Worm (Caenorhabditis elegans) whole organism, L1 larva: ENCODE results near the gene B0198.3.

ENCODE experiments used
- C04F5.9 ChIP-seq: sonication (generic microtip); optimal IDR thresholded peaks from 2 replicates; lab custom pipeline; 2016; ENCODE audit warnings: missing genetic modification characterization, missing compliant biosample characterization
- C16A3.4 ChIP-seq: fragments of 150-350 bp; optimal IDR thresholded peaks from 2 replicates; lab custom pipeline; 2014; ENCODE audit warnings: missing biosample characterization, missing genetic modification characterization
- C34B4.2 ChIP-seq: sonication (generic microtip); optimal IDR thresholded peaks from 2 replicates; lab custom pipeline; 2017; ENCODE audit warnings: mild to moderate bottlenecking, missing genetic modification characterization, missing compliant biosample characterization
- F16B12.6 ChIP-seq: fragments of 150-350 bp; optimal IDR thresholded peaks from 2 replicates; lab custom pipeline; 2014; ENCODE audit warnings: missing biosample characterization, missing genetic modification characterization
- aha-1 ChIP-seq: fragments of 150-350 bp; optimal IDR thresholded peaks from 2 replicates; lab custom pipeline; 2014; ENCODE audit warnings: missing biosample characterization, missing genetic modification characterization
- aly-2 ChIP-seq: fragments of 150-350 bp; optimal IDR thresholded peaks from 2 replicates; lab custom pipeline; 2014; ENCODE audit warnings: missing biosample characterization, missing genetic modification characterization
- ceh-8 ChIP-seq: fragments of 200-800 bp; sonication (Bioruptor generic); optimal IDR thresholded peaks from 2 replicates; lab custom pipeline; 2018; ENCODE audit warnings: mild to moderate bottlenecking, missing genetic modification characterization, moderate library complexity, missing compliant biosample characterization
- ceh-88 ChIP-seq: fragments of 200-800 bp; sonication (Bioruptor generic); IDR thresholded peaks from 2 replicates; pipeline ENCODE4 v1.3.6; 2022; ENCODE audit warnings: missing genetic modification characterization, missing compliant biosample characterization
- efl-1 ChIP-seq, 4 experiments: fragments of 150-350 bp; optimal IDR thresholded peaks in 3 of 4; peaks in 1 of 4; 1 replicate in 1 of 4; 2 replicates in 3 of 4; lab custom pipeline; 2014; ENCODE audit warnings: missing biosample characterization in 2 of 4, missing genetic modification characterization in 2 of 4, missing genetic modification reagents in 2 of 4
- elt-2 ChIP-seq: sonication (generic microtip); optimal IDR thresholded peaks from 2 replicates; lab custom pipeline; 2016; ENCODE audit warnings: missing genetic modification characterization, mild to moderate bottlenecking, inconsistent platforms, missing compliant biosample characterization, missing genetic modification reagents
- fkh-10 ChIP-seq: sonication (generic microtip); optimal IDR thresholded peaks from 2 replicates; lab custom pipeline; 2017; ENCODE audit warnings: missing biosample characterization, missing genetic modification reagents, missing genetic modification characterization
- fkh-4 ChIP-seq: sonication (generic microtip); optimal IDR thresholded peaks from 2 replicates; lab custom pipeline; 2016; ENCODE audit warnings: missing compliant biosample characterization, missing genetic modification characterization, borderline replicate concordance
- fos-1 ChIP-seq: fragments of 150-350 bp; optimal IDR thresholded peaks from 2 replicates; lab custom pipeline; 2014; ENCODE audit warnings: missing biosample characterization, missing genetic modification characterization
- hlh-17 ChIP-seq: fragments of 200-800 bp; sonication (Bioruptor generic); optimal IDR thresholded peaks from 2 replicates; lab custom pipeline; 2018; ENCODE audit warnings: missing genetic modification characterization, mild to moderate bottlenecking, missing compliant biosample characterization, moderate library complexity, borderline replicate concordance
- jun-1 ChIP-seq: fragments of 150-350 bp; optimal IDR thresholded peaks from 2 replicates; lab custom pipeline; 2014; ENCODE audit warnings: missing biosample characterization, missing genetic modification reagents, missing genetic modification characterization
- lin-14 ChIP-seq: fragments of 200-800 bp; sonication (Bioruptor generic); optimal IDR thresholded peaks from 2 replicates; lab custom pipeline; 2018; ENCODE audit warnings: mild to moderate bottlenecking, missing genetic modification characterization, moderate library complexity, missing compliant biosample characterization
- lin-15B ChIP-seq: fragments of 150-350 bp; sonication (generic microtip); optimal IDR thresholded peaks from 3 replicates; lab custom pipeline; 2014; ENCODE audit warnings: missing biosample characterization, missing genetic modification characterization
- lin-35 ChIP-seq, 2 experiments: fragments of 150-350 bp; optimal IDR thresholded peaks; 2 replicates each; lab custom pipeline; 2014; ENCODE audit warnings: missing biosample characterization in 2 of 2, missing genetic modification characterization in 2 of 2, missing genetic modification reagents in 2 of 2
- lir-3 ChIP-seq: sonication (generic microtip); optimal IDR thresholded peaks from 2 replicates; lab custom pipeline; 2016; ENCODE audit warnings: mild to moderate bottlenecking, missing genetic modification characterization, moderate library complexity, missing compliant biosample characterization; ENCODE audit not compliant: poor library complexity
- mdl-1 ChIP-seq, 2 experiments: fragments of 150-350 bp; optimal IDR thresholded peaks; 2 replicates each; lab custom pipeline; 2014 to 2017; ENCODE audit warnings: missing biosample characterization in 2 of 2, missing genetic modification characterization in 2 of 2, inconsistent platforms in 1 of 2
- mep-1 ChIP-seq: fragments of 150-350 bp; optimal IDR thresholded peaks from 2 replicates; lab custom pipeline; 2014; ENCODE audit warnings: missing biosample characterization, missing genetic modification characterization
- nhr-19 ChIP-seq: fragments of 200-800 bp; sonication (Bioruptor generic); conservative IDR thresholded peaks from 2 replicates; pipeline ENCODE4 v1.3.6; 2022; ENCODE audit warnings: missing genetic modification characterization, missing compliant biosample characterization
- nhr-237 ChIP-seq: fragments of 150-350 bp; optimal IDR thresholded peaks from 2 replicates; lab custom pipeline; 2014; ENCODE audit warnings: missing biosample characterization, missing genetic modification characterization
- nhr-28 ChIP-seq: fragments of 150-350 bp; optimal IDR thresholded peaks from 2 replicates; lab custom pipeline; 2014; ENCODE audit warnings: missing biosample characterization, missing genetic modification characterization
- nhr-71 ChIP-seq: sonication (generic microtip); optimal IDR thresholded peaks from 2 replicates; lab custom pipeline; 2016; ENCODE audit warnings: mild to moderate bottlenecking, missing genetic modification characterization, moderate library complexity, missing compliant biosample characterization
- nhr-76 ChIP-seq: sonication (generic microtip); optimal IDR thresholded peaks from 2 replicates; lab custom pipeline; 2017; ENCODE audit warnings: missing biosample characterization, missing genetic modification characterization
- nhr-77 ChIP-seq: fragments of 150-350 bp; optimal IDR thresholded peaks from 2 replicates; lab custom pipeline; 2014; ENCODE audit warnings: missing biosample characterization, missing genetic modification characterization
- pag-3 ChIP-seq: sonication (generic microtip); optimal IDR thresholded peaks from 2 replicates; lab custom pipeline; 2017; ENCODE audit warnings: missing genetic modification characterization, mild to moderate bottlenecking, missing compliant biosample characterization, antibody characterized with exemption, borderline replicate concordance; ENCODE audit not compliant: insufficient read depth
- pax-3 ChIP-seq: fragments of 200-800 bp; sonication (Bioruptor generic); optimal IDR thresholded peaks from 2 replicates; lab custom pipeline; 2018; ENCODE audit warnings: mild to moderate bottlenecking, missing genetic modification characterization, moderate library complexity, missing compliant biosample characterization
- pqm-1 ChIP-seq: sonication (generic microtip); optimal IDR thresholded peaks from 3 replicates; lab custom pipeline; 2017; ENCODE audit warnings: missing biosample characterization, missing genetic modification characterization
- rnt-1 ChIP-seq: sonication (generic microtip); optimal IDR thresholded peaks from 2 replicates; lab custom pipeline; 2016; ENCODE audit warnings: mild to moderate bottlenecking, missing genetic modification characterization, moderate library complexity, missing compliant biosample characterization
- snpc-4 ChIP-seq: fragments of 150-350 bp; optimal IDR thresholded peaks from 2 replicates; lab custom pipeline; 2014; ENCODE audit warnings: missing biosample characterization, missing genetic modification characterization
- snu-23 ChIP-seq: sonication (generic microtip); optimal IDR thresholded peaks from 2 replicates; lab custom pipeline; 2016; ENCODE audit warnings: missing genetic modification characterization, missing compliant biosample characterization
- sptf-1 ChIP-seq: fragments of 150-350 bp; optimal IDR thresholded peaks from 2 replicates; lab custom pipeline; 2014; ENCODE audit warnings: missing biosample characterization, missing genetic modification characterization
- sup-37 ChIP-seq: fragments of 200-800 bp; sonication (Bioruptor generic); optimal IDR thresholded peaks from 2 replicates; lab custom pipeline; 2018; ENCODE audit warnings: mild to moderate bottlenecking, missing genetic modification characterization, missing compliant biosample characterization
- tbx-2 ChIP-seq: sonication (generic microtip); optimal IDR thresholded peaks from 2 replicates; lab custom pipeline; 2016; ENCODE audit warnings: missing genetic modification characterization, missing compliant biosample characterization
- unc-30 ChIP-seq: sonication (generic microtip); optimal IDR thresholded peaks from 2 replicates; lab custom pipeline; 2017; ENCODE audit warnings: missing biosample characterization, missing genetic modification characterization
- unc-62 ChIP-seq: fragments of 150-350 bp; optimal IDR thresholded peaks from 2 replicates; lab custom pipeline; 2014; ENCODE audit warnings: missing biosample characterization, missing genetic modification reagents, missing genetic modification characterization
- zag-1 ChIP-seq: fragments of 150-350 bp; optimal IDR thresholded peaks from 2 replicates; lab custom pipeline; 2014; ENCODE audit warnings: missing biosample characterization, missing genetic modification characterization
- zip-4 ChIP-seq: fragments of 200-800 bp; sonication (Bioruptor generic); optimal IDR thresholded peaks from 2 replicates; lab custom pipeline; 2018; ENCODE audit warnings: mild to moderate bottlenecking, missing genetic modification characterization, moderate library complexity, missing compliant biosample characterization
- ztf-11 ChIP-seq, 2 experiments: sonication (generic microtip); optimal IDR thresholded peaks; 2 replicates each; lab custom pipeline; 2016 to 2017; ENCODE audit warnings: missing genetic modification characterization in 2 of 2, missing biosample characterization in 1 of 2, missing compliant biosample characterization in 1 of 2
- ztf-4 ChIP-seq: fragments of 150-350 bp; optimal IDR thresholded peaks from 2 replicates; lab custom pipeline; 2014; ENCODE audit warnings: missing biosample characterization, missing genetic modification characterization

B0198.3 gene

DNA sequence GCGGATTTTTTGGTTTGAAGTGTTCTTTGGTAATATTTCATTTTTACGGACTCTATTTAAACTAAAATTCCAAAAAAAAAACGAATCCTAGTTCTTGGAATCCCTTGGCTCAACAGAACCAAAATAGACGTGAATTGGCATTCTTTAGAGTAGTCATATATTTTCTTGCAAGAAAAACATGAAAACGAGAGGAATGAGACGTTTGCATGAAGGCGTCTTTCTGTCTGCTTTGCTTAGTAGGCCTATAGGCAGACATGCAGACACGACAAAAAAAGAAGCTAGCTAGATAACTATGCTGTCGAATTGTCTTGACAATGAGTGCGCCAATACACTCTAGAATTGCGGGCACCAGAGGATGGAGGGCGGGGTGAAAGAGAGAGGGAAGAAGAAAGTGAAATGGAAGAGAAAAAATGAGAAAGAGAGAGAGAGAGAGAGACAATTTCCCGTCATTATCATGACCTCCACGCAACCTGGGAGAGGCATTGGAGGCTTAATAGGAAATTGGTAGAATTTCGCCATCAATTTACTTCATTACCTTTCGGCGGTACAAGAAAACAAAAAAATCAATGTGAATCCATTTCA is 23.8 kb upstream of the B0198.3 start (continued):
- TF ChIP-seq lin-14 (GFP tag; lab: Kevin White, UChicago) (peak; percentile 70), fkh-10 (GFP tag; lab: Kevin White, UChicago) (no peak), lir-3 (no peak), lin-35 (GFP tag; optimal IDR thresholded peaks at IDR 0.05; lab: Kevin White, UChicago) (no peak), elt-2 (tag; lab: Kevin White, UChicago) (no peak), F16B12.6 (tag; lab: Kevin White, UChicago) (no peak), pag-3 (tag; lab: Kevin White, UChicago) (no peak), snpc-4 (no peak), C04F5.9 (tag; lab: Kevin White, UChicago) (no peak), sptf-1 (tag; lab: Kevin White, UChicago) (no peak), hlh-17 (GFP tag; lab: Kevin White, UChicago) (no peak), aly-2 (no peak), mep-1 (no peak), ceh-8 (GFP tag; lab: Kevin White, UChicago) (no peak), unc-62 (GFP tag; lab: Kevin White, UChicago) (no peak), zag-1 (tag; lab: Kevin White, UChicago) (no peak), nhr-19 (GFP tag; lab: Robert Waterston, UW) (no peak), nhr-237 (no peak), snu-23 (GFP tag; lab: Kevin White, UChicago) (peak; percentile 25), nhr-76 (tag; lab: Kevin White, UChicago) (no peak), C34B4.2 (tag; lab: Kevin White, UChicago) (no peak), ztf-4 (tag; lab: Kevin White, UChicago) (no peak), nhr-71 (tag; lab: Kevin White, UChicago) (peak; percentile 37), tbx-2 (tag; lab: Kevin White, UChicago) (no peak), fos-1 (tag; lab: Kevin White, UChicago) (no peak), lin-15B (tag; lab: Kevin White, UChicago) (no peak), C16A3.4 (tag; lab: Kevin White, UChicago) (no peak), aha-1 (no peak), pax-3 (tag; lab: Kevin White, UChicago) (no peak), pqm-1 (tag; lab: Kevin White, UChicago) (no peak), mdl-1 (tag; optimal IDR thresholded peaks at IDR 0.05; lab: Kevin White, UChicago) (no peak), unc-30 (tag; lab: Kevin White, UChicago) (no peak), efl-1 (optimal IDR thresholded peaks at IDR 0.05; lab: Kevin White, UChicago) (no peak), efl-1 (GFP tag; optimal IDR thresholded peaks at IDR 0.05 in 1 of 2; lab: Kevin White, UChicago) (no peak), ztf-11 (tag; optimal IDR thresholded peaks at IDR 0.05; lab: Kevin White, UChicago) (no peak), ceh-88 (GFP tag; lab: Robert Waterston, UW) (no peak), sup-37 (GFP tag; lab: Kevin White, UChicago) (no peak), nhr-77 (tag; lab: Kevin White, UChicago) (no peak), nhr-28 (tag; lab: Kevin White, UChicago) (no peak), fkh-4 (tag; lab: Kevin White, UChicago) (no peak), rnt-1 (no peak), jun-1 (peak; percentile 19), zip-4 (GFP tag; lab: Kevin White, UChicago) (no peak)

DNA sequence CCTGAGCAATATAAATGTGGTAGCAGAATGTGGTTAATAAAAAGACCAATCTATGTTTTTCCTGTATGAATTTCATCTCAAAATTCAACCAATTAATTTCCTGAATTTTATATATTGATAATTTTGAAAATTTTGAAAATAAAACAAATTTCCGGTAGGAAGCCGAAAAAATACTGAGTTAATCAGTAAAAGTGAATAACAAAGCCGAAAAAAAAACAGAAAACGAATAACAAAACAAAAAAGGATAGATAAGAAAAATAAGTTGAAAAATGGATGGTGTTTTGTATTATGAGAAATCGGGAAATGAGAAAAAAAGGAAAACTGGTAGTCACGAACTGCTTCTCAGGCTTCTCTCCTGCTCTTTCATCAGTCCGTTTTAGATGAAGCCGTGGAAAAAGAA is 16.9 kb upstream of the B0198.3 start, which contains the start of gene tmem-145:
TSS of gene tmem-145 (minus strand) at position 101 of the 400 bp plus-strand sequence.
- TF ChIP-seq aly-2 = no peak
- TF ChIP-seq, all 84 proteins: peak for 0
